Worm (Caenorhabditis elegans): ENCODE data around the gene afmd-1.

The afmd-1 gene

DNA sequence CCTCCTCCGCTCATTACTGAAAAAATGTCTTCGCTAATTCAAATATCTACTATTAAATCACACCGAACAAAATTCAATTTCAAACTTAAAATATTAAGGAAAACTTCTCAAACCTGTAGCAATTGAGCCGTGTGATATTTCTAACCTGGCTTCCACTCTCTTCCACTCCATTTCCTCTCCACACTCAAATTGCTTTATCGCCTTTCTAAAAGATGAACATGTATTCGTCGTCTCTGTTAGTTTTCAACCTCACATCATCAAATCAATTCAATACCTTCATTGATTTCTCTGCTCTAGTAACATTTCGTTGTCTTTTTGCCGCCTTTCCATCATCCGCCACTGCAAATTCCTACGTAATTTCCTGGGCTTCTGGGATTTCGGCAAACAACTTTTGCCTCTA is 47.9 kb downstream of the afmd-1 start, which contains the start of gene F42C5.4:
Gene F42C5.4 (minus strand): TSS at position 171 of the 400 bp plus-strand sequence.
- no peak for TF ChIP-seq dpl-1 (GFP tag; optimal IDR thresholded peaks at IDR 0.05)
- TF ChIP-seq sup-37 (GFP tag; optimal IDR thresholded peaks at IDR 0.05), result no peak
- no peak for TF ChIP-seq nhr-12 (tag; optimal IDR thresholded peaks at IDR 0.05)
- no peak for TF ChIP-seq xbp-1 (tag; optimal IDR thresholded peaks at IDR 0.05)
- TF ChIP-seq grh-1 (GFP tag; IDR thresholded peaks at IDR 0.05), result no peak
- TF ChIP-seq nhr-84 (tag; optimal IDR thresholded peaks at IDR 0.05), result no peak
- TF ChIP-seq fkh-10 (GFP tag; optimal IDR thresholded peaks at IDR 0.05), result no peak
- TF ChIP-seq nhr-77 (tag; optimal IDR thresholded peaks at IDR 0.05), result no peak
- TF ChIP-seq unc-98 (GFP tag; IDR thresholded peaks at IDR 0.05), result no peak
- TF ChIP-seq lin-13 (GFP tag; optimal IDR thresholded peaks at IDR 0.05), result no peak
- no peak for TF ChIP-seq aha-1 (tag; optimal IDR thresholded peaks at IDR 0.05)
- no peak for TF ChIP-seq hpl-2 (GFP tag; optimal IDR thresholded peaks at IDR 0.05)

- TF ChIP-seq ztf-4 (tag; optimal IDR thresholded peaks at IDR 0.05) (no peak), F16B12.6 (tag; optimal IDR thresholded peaks at IDR 0.05) (no peak), isw-1 (GFP tag; IDR thresholded peaks at IDR 0.05) (no peak), nhr-77 (tag; optimal IDR thresholded peaks at IDR 0.05) (no peak), lir-3 (tag; optimal IDR thresholded peaks at IDR 0.05; ENCODE audit: poor library complexity) (no peak), ztf-11 (tag; optimal IDR thresholded peaks at IDR 0.05) (no peak), nhr-237 (tag; optimal IDR thresholded peaks at IDR 0.05) (no peak), nhr-19 (GFP tag; conservative IDR thresholded peaks at IDR 0.05) (no peak), efl-1 (optimal IDR thresholded peaks at IDR 0.05) (no peak), efl-1 (GFP tag; optimal IDR thresholded peaks at IDR 0.05 in 1 of 2) (no peak), tbx-2 (tag; optimal IDR thresholded peaks at IDR 0.05) (no peak), rnt-1 (tag; optimal IDR thresholded peaks at IDR 0.05) (no peak), ceh-63 (GFP tag; optimal IDR thresholded peaks at IDR 0.05) (no peak)
Observed at ce11 chrIV:7294121-7294520, 50.1 kb downstream of the afmd-1 start, which contains the start of gene F42C5.5. Gene F42C5.5 (minus strand): TSS chrIV:7294221.
